Fruit fly (Drosophila melanogaster) whole organism, embryonic: ENCODE measurements around the gene SamDC.

Experiments used
- Abd-B ChIP-seq: fragments of 200-800 bp; sonication (Bioruptor generic); optimal IDR thresholded peaks from 2 replicates; lab custom pipeline; 2018; ENCODE audit warnings: missing biosample characterization, mild to moderate bottlenecking, missing genetic modification characterization, moderate library complexity
- Asciz ChIP-seq: fragments of 200-800 bp; sonication (Bioruptor generic); optimal IDR thresholded peaks from 2 replicates; lab custom pipeline; 2017; ENCODE audit warnings: missing biosample characterization, mild to moderate bottlenecking, missing genetic modification characterization, missing genetic modification reagents
- BEAF-32 ChIP-seq: fragments of 200-800 bp; sonication (Bioruptor generic); optimal IDR thresholded peaks from 3 replicates; lab custom pipeline; 2017; ENCODE audit warnings: missing biosample characterization, missing genetic modification characterization, mild to moderate bottlenecking, moderate library complexity, missing genetic modification reagents
- Blimp-1 ChIP-seq: fragments of 200-800 bp; sonication (Bioruptor generic); optimal IDR thresholded peaks from 3 replicates; lab custom pipeline; 2018; ENCODE audit warnings: missing biosample characterization, missing genetic modification characterization, mild to moderate bottlenecking, moderate library complexity, missing genetic modification reagents
- CG10209 ChIP-seq: fragments of 200-800 bp; sonication (Bioruptor generic); optimal IDR thresholded peaks from 3 replicates; lab custom pipeline; 2017; ENCODE audit warnings: missing biosample characterization, mild to moderate bottlenecking, missing genetic modification characterization, missing genetic modification reagents
- CG10274 ChIP-seq: fragments of 200-800 bp; sonication (Bioruptor generic); optimal IDR thresholded peaks from 3 replicates; lab custom pipeline; 2017; ENCODE audit warnings: missing biosample characterization, mild to moderate bottlenecking, missing genetic modification characterization
- CG10565 ChIP-seq: fragments of 200-800 bp; sonication (Bioruptor generic); optimal IDR thresholded peaks from 3 replicates; lab custom pipeline; 2016; ENCODE audit warnings: missing biosample characterization, mild to moderate bottlenecking, missing genetic modification characterization
- CG11085 ChIP-seq: fragments of 200-800 bp; sonication (Bioruptor generic); IDR thresholded peaks from 2 replicates; pipeline ENCODE4 v1.3.6; 2022; ENCODE audit warnings: missing biosample characterization, missing genetic modification characterization
- CG11093 ChIP-seq: fragments of 200-800 bp; sonication (Bioruptor generic); IDR thresholded peaks from 3 replicates; pipeline ENCODE4 v1.3.6; 2022; ENCODE audit warnings: missing biosample characterization, missing genetic modification characterization
- CG13775 ChIP-seq: fragments of 200-800 bp; sonication (Bioruptor generic); optimal IDR thresholded peaks from 3 replicates; lab custom pipeline; 2017; ENCODE audit warnings: missing biosample characterization, mild to moderate bottlenecking, missing genetic modification characterization
- CG15073 ChIP-seq: fragments of 200-800 bp; sonication (Bioruptor generic); optimal IDR thresholded peaks from 2 replicates; lab custom pipeline; 2016; ENCODE audit warnings: missing biosample characterization, missing genetic modification characterization
- CG15514 ChIP-seq: fragments of 200-800 bp; sonication (Bioruptor generic); optimal IDR thresholded peaks from 3 replicates; lab custom pipeline; 2017; ENCODE audit warnings: missing biosample characterization, missing genetic modification characterization, mild to moderate bottlenecking, moderate library complexity, missing genetic modification reagents
- CG16863 ChIP-seq: fragments of 200-800 bp; sonication (Bioruptor generic); optimal IDR thresholded peaks from 3 replicates; lab custom pipeline; 2016; ENCODE audit warnings: missing biosample characterization, missing genetic modification characterization
- CG18262 ChIP-seq: fragments of 200-800 bp; optimal IDR thresholded peaks from 3 replicates; lab custom pipeline; 2019; ENCODE audit warnings: missing biosample characterization, mild to moderate bottlenecking, missing genetic modification characterization, moderate library complexity
- CG18619 ChIP-seq: fragments of 200-800 bp; sonication (Bioruptor generic); optimal IDR thresholded peaks from 3 replicates; lab custom pipeline; 2017; ENCODE audit warnings: missing biosample characterization, mild to moderate bottlenecking, missing genetic modification characterization
- CG18764 ChIP-seq: fragments of 200-800 bp; sonication (Bioruptor generic); optimal IDR thresholded peaks from 3 replicates; lab custom pipeline; 2016; ENCODE audit warnings: missing biosample characterization, missing genetic modification characterization
- CG30403 ChIP-seq: fragments of 200-800 bp; sonication (Bioruptor generic); optimal IDR thresholded peaks from 3 replicates; lab custom pipeline; 2016; ENCODE audit warnings: missing biosample characterization, missing genetic modification characterization
- CG34422 ChIP-seq: fragments of 200-800 bp; sonication (Bioruptor generic); IDR thresholded peaks from 3 replicates; pipeline ENCODE4 v1.3.6; 2022; ENCODE audit warnings: missing biosample characterization, missing genetic modification characterization
- CG3838 ChIP-seq: fragments of 200-800 bp; sonication (Bioruptor generic); optimal IDR thresholded peaks from 3 replicates; lab custom pipeline; 2016; ENCODE audit warnings: missing biosample characterization, missing genetic modification characterization
- CG4617 ChIP-seq: fragments of 200-800 bp; sonication (Bioruptor generic); optimal IDR thresholded peaks from 3 replicates; lab custom pipeline; 2016; ENCODE audit warnings: missing biosample characterization, missing genetic modification characterization, borderline replicate concordance
- CG4707 ChIP-seq: fragments of 200-800 bp; sonication (Bioruptor generic); optimal IDR thresholded peaks from 2 replicates; lab custom pipeline; 2018; ENCODE audit warnings: missing biosample characterization, mild to moderate bottlenecking, missing genetic modification characterization, moderate library complexity
- CG4820 ChIP-seq: fragments of 200-800 bp; sonication (Bioruptor generic); optimal IDR thresholded peaks from 3 replicates; lab custom pipeline; 2016; ENCODE audit warnings: missing biosample characterization, missing genetic modification characterization
- CG6272 ChIP-seq: fragments of 200-800 bp; sonication (Bioruptor generic); IDR thresholded peaks from 2 replicates; pipeline ENCODE4 v1.3.6; 2022; ENCODE audit warnings: missing biosample characterization, missing genetic modification characterization
- CG6654 ChIP-seq: fragments of 200-800 bp; sonication (Bioruptor generic); optimal IDR thresholded peaks from 2 replicates; lab custom pipeline; 2017; ENCODE audit warnings: missing biosample characterization, mild to moderate bottlenecking, missing genetic modification characterization
- CG6791 ChIP-seq: fragments of 200-800 bp; sonication (Bioruptor generic); IDR thresholded peaks from 3 replicates; pipeline ENCODE4 v1.3.6; 2022; ENCODE audit warnings: missing biosample characterization, missing genetic modification characterization; ENCODE audit not compliant: partially characterized antibody
- CG7963 ChIP-seq: fragments of 200-800 bp; sonication (Bioruptor generic); IDR thresholded peaks from 3 replicates; pipeline ENCODE4 v1.3.6; 2022; ENCODE audit warnings: missing biosample characterization, missing genetic modification characterization; ENCODE audit not compliant: partially characterized antibody
- Doc2 ChIP-seq: fragments of 200-800 bp; sonication (Bioruptor generic); IDR thresholded peaks from 2 replicates; pipeline ENCODE4 v1.3.6; 2022; ENCODE audit warnings: missing biosample characterization, missing genetic modification characterization
- Dp ChIP-seq: fragments of 200-800 bp; sonication (Bioruptor generic); optimal IDR thresholded peaks from 2 replicates; lab custom pipeline; 2018; ENCODE audit warnings: missing biosample characterization, mild to moderate bottlenecking, missing genetic modification characterization, moderate library complexity
- Ets65A ChIP-seq: fragments of 200-800 bp; sonication (Bioruptor generic); peaks from one replicate; lab custom pipeline; 2016; ENCODE audit warnings: missing biosample characterization, missing genetic modification characterization
- Ets97D ChIP-seq: fragments of 200-800 bp; sonication (Bioruptor generic); optimal IDR thresholded peaks from 3 replicates; lab custom pipeline; 2016; ENCODE audit warnings: missing biosample characterization, missing genetic modification characterization
- Opbp ChIP-seq: fragments of 200-800 bp; sonication (Bioruptor generic); IDR thresholded peaks from 3 replicates; pipeline ENCODE4 v1.3.6; 2022; ENCODE audit warnings: missing biosample characterization, missing genetic modification characterization; ENCODE audit not compliant: partially characterized antibody
- Optix ChIP-seq: fragments of 200-800 bp; sonication (Bioruptor generic); IDR thresholded peaks from 3 replicates; pipeline ENCODE4 v1.3.6; 2022; ENCODE audit warnings: missing biosample characterization, missing genetic modification characterization
- Sox102F ChIP-seq: fragments of 200-800 bp; sonication (Bioruptor generic); optimal IDR thresholded peaks from 2 replicates; lab custom pipeline; 2018; ENCODE audit warnings: missing biosample characterization, mild to moderate bottlenecking, missing genetic modification characterization, moderate library complexity
- Xrp1 ChIP-seq: fragments of 200-800 bp; sonication (Bioruptor generic); IDR thresholded peaks from 2 replicates; pipeline ENCODE4 v1.3.6; 2022; ENCODE audit warnings: missing biosample characterization, missing genetic modification characterization
- aop ChIP-seq: fragments of 200-800 bp; sonication (Bioruptor generic); IDR thresholded peaks from 2 replicates; pipeline ENCODE4 v1.3.6; 2022; ENCODE audit warnings: missing biosample characterization, missing genetic modification characterization
- az2 ChIP-seq: fragments of 200-800 bp; sonication (Bioruptor generic); optimal IDR thresholded peaks from 3 replicates; lab custom pipeline; 2016; ENCODE audit warnings: missing biosample characterization, missing genetic modification characterization
- cg ChIP-seq: fragments of 200-800 bp; sonication (Bioruptor generic); optimal IDR thresholded peaks from 3 replicates; lab custom pipeline; 2019; ENCODE audit warnings: missing biosample characterization, mild to moderate bottlenecking, missing genetic modification characterization, moderate library complexity
- corto ChIP-seq: fragments of 200-800 bp; sonication (Bioruptor generic); optimal IDR thresholded peaks from 2 replicates; lab custom pipeline; 2016; ENCODE audit warnings: missing biosample characterization, mild to moderate bottlenecking, missing genetic modification characterization, moderate library complexity
- cwo ChIP-seq: fragments of 200-800 bp; sonication (Bioruptor generic); optimal IDR thresholded peaks from 3 replicates; lab custom pipeline; 2017; ENCODE audit warnings: missing biosample characterization, missing genetic modification characterization, mild to moderate bottlenecking, moderate library complexity, missing genetic modification reagents
- dmrt11E ChIP-seq: fragments of 200-800 bp; sonication (Bioruptor generic); optimal IDR thresholded peaks from 3 replicates; lab custom pipeline; 2018; ENCODE audit warnings: missing biosample characterization, mild to moderate bottlenecking, missing genetic modification characterization, moderate library complexity
- fd102C ChIP-seq: fragments of 200-800 bp; sonication (Bioruptor generic); optimal IDR thresholded peaks from 2 replicates; lab custom pipeline; 2018; ENCODE audit warnings: missing biosample characterization, mild to moderate bottlenecking, missing genetic modification characterization, moderate library complexity
- gcm2 ChIP-seq: fragments of 200-800 bp; sonication (Bioruptor generic); optimal IDR thresholded peaks from 2 replicates; lab custom pipeline; 2016; ENCODE audit warnings: missing biosample characterization, missing genetic modification characterization
- grn ChIP-seq: fragments of 200-800 bp; sonication (Bioruptor generic); optimal IDR thresholded peaks from 3 replicates; lab custom pipeline; 2017; ENCODE audit warnings: missing biosample characterization, missing genetic modification characterization
- jumu ChIP-seq: fragments of 200-800 bp; sonication (Bioruptor generic); optimal IDR thresholded peaks from 3 replicates; lab custom pipeline; 2016; ENCODE audit warnings: missing biosample characterization, missing genetic modification characterization
- nerfin-2 ChIP-seq: fragments of 200-800 bp; sonication (Bioruptor generic); IDR thresholded peaks from 2 replicates; pipeline ENCODE4 v1.3.6; 2022; ENCODE audit warnings: missing biosample characterization, missing genetic modification characterization; ENCODE audit not compliant: partially characterized antibody
- shn ChIP-seq: fragments of 200-800 bp; sonication (Bioruptor generic); optimal IDR thresholded peaks from 3 replicates; lab custom pipeline; 2016; ENCODE audit warnings: missing biosample characterization, missing genetic modification characterization
- tio ChIP-seq: fragments of 200-800 bp; sonication (Bioruptor generic); optimal IDR thresholded peaks from 2 replicates; lab custom pipeline; 2017; ENCODE audit warnings: missing biosample characterization, missing genetic modification characterization, inconsistent platforms
- toy ChIP-seq: fragments of 200-800 bp; sonication (Bioruptor generic); IDR thresholded peaks from 2 replicates; pipeline ENCODE4 v1.3.6; 2022; ENCODE audit warnings: missing biosample characterization, missing genetic modification characterization
- trh ChIP-seq: fragments of 200-800 bp; sonication (Bioruptor generic); optimal IDR thresholded peaks from 2 replicates; lab custom pipeline; 2016; ENCODE audit warnings: missing biosample characterization, missing genetic modification characterization
- tup ChIP-seq: fragments of 200-800 bp; sonication (Bioruptor generic); optimal IDR thresholded peaks from 2 replicates; lab custom pipeline; 2016; ENCODE audit warnings: missing biosample characterization, mild to moderate bottlenecking, missing genetic modification characterization, moderate library complexity

The SamDC gene

DNA sequence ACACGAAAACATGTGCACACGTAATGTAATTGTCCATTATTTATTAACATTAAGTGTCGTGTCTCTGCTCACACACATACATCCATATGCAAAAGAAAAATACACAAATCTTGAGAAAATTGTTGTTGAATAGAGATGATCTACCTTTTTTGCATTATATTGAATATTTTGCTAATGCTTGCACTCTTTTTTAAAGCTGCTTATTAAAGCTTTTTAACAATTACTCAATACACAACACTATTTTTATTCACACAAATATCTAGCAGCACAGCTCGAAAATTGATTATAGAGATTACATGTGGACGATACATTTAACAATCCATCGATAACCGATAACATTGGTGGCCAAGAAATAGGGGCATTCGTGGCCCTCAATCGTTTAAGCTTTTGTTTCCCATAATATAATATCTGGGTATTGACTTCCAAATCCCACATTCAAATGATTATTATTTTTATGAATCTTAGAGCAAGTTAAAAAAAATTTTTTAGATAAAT is 47.1 kb upstream of the SamDC start, which contains the start of gene Ufd4 (continued):
- TF ChIP-seq CG10274 (GFP tag; lab: Kevin White, UChicago) (no peak), CG3838 (GFP tag; lab: Kevin White, UChicago) (no peak), gcm2 (GFP tag; lab: Kevin White, UChicago) (peak; percentile 56), shn (GFP tag; lab: Kevin White, UChicago) (peak; percentile 33), CG11093 (GFP tag; lab: Robert Waterston, UW) (no peak), tio (GFP tag; lab: Kevin White, UChicago) (no peak), CG13775 (GFP tag; lab: Kevin White, UChicago) (peak; percentile 34), BEAF-32 (GFP tag; lab: Kevin White, UChicago) (peak; percentile 55), CG6791 (GFP tag; lab: Robert Waterston, UW) (no peak), nerfin-2 (GFP tag; lab: Robert Waterston, UW) (no peak), CG18619 (GFP tag; lab: Kevin White, UChicago) (peak; percentile 19), CG6654 (no peak), Dp (GFP tag; lab: Kevin White, UChicago) (peak; percentile 16), CG7963 (GFP tag; lab: Robert Waterston, UW) (no peak), Abd-B (no peak), Xrp1 (peak; percentile 79), dmrt11E (tag; lab: Kevin White, UChicago) (peak; percentile 62), fd102C (GFP tag; lab: Kevin White, UChicago) (no peak), jumu (GFP tag; lab: Kevin White, UChicago) (peak; percentile 36), toy (GFP tag; lab: Robert Waterston, UW) (no peak), corto (GFP tag; lab: Kevin White, UChicago) (peak; percentile 18), Asciz (GFP tag; lab: Kevin White, UChicago) (no peak), CG10209 (no peak), cg (peak; percentile 84), CG4617 (GFP tag; lab: Kevin White, UChicago) (peak; percentile 68), CG4707 (GFP tag; lab: Kevin White, UChicago) (no peak), tup (GFP tag; lab: Kevin White, UChicago) (no peak), Optix (GFP tag; lab: Robert Waterston, UW) (no peak), Ets97D (peak; percentile 50), CG10565 (GFP tag; lab: Kevin White, UChicago) (no peak), CG15514 (no peak), trh (GFP tag; lab: Kevin White, UChicago) (no peak), Sox102F (GFP tag; lab: Kevin White, UChicago) (no peak), CG4820 (GFP tag; lab: Kevin White, UChicago) (peak; percentile 59), Doc2 (GFP tag; lab: Robert Waterston, UW) (no peak), CG30403 (peak; percentile 67), Opbp (GFP tag; lab: Robert Waterston, UW) (no peak; the same call in 2 of the 3 replicates), CG15073 (no peak), CG18764 (GFP tag; lab: Kevin White, UChicago) (peak; percentile 50), CG16863 (GFP tag; lab: Kevin White, UChicago) (peak; percentile 63), aop (GFP tag; lab: Robert Waterston, UW) (no peak), CG11085 (GFP tag; lab: Robert Waterston, UW) (no peak), CG34422 (GFP tag; lab: Robert Waterston, UW) (no peak), cwo (GFP tag; lab: Kevin White, UChicago) (no peak), Ets65A (GFP tag; lab: Kevin White, UChicago) (no peak), CG6272 (no peak), CG18262 (tag; lab: Kevin White, UChicago) (no peak), Blimp-1 (GFP tag; lab: Kevin White, UChicago) (no peak), grn (GFP tag; lab: Kevin White, UChicago) (no peak), az2 (GFP tag; lab: Kevin White, UChicago) (peak; percentile 72)
